Worm (Caenorhabditis elegans): Measurements from ENCODE around the gene C45B11.9.

Gene C45B11.9

DNA sequence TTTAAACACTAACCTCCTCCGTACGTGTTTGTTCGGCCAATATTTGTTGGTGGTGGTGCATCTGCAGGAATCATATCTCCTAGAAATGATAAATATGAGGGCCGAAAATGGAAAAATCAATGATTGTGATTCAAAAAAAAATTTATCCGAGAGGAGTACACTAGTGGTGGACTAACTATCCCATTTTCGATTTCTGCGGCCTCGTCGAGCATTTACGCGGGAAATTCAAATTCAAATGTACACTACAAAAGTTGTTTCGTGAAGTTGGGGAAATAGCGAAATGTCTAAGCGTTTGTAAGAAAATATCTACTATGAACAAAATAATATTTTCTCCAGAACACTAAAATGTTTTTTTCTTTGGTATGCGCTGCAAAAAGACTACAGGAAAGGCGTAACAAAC, 10.8 kb upstream of the C45B11.9 start (continued):
- TF ChIP-seq C04F5.9 (tag; optimal IDR thresholded peaks at IDR 0.05) (peak; percentile 72), lin-39 (tag; optimal IDR thresholded peaks at IDR 0.05) (peak; percentile 0)

DNA sequence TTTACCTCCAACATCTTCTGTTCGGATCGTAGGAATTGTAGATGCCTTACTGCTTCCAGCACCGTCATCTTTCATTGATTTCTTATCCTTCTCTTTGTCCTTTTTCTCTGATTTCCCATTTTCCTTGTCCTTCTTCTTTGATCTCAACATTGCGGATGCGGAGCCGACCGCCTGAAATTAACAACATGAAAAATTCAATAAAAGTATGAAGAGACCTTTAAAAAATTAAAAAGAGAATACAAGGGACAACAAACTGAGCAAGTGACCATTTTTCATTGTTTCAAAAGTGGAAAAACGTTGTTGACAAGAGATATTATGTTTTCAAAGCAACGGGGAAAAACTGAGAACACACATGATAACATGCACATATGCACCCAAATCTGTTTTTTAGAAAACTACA, 9.4 kb upstream of the C45B11.9 start:
- TF ChIP-seq lin-14 (GFP tag; optimal IDR thresholded peaks at IDR 0.05) = no peak
- TF ChIP-seq unc-98 (GFP tag; IDR thresholded peaks at IDR 0.05) = no peak
- TF ChIP-seq snpc-4 (tag; optimal IDR thresholded peaks at IDR 0.05) = no peak
- no peak for TF ChIP-seq ceh-8 (GFP tag; optimal IDR thresholded peaks at IDR 0.05)
- no peak for TF ChIP-seq lsy-2 (tag; optimal IDR thresholded peaks at IDR 0.05)
- TF ChIP-seq nhr-11 (tag; optimal IDR thresholded peaks at IDR 0.05) = no peak

DNA sequence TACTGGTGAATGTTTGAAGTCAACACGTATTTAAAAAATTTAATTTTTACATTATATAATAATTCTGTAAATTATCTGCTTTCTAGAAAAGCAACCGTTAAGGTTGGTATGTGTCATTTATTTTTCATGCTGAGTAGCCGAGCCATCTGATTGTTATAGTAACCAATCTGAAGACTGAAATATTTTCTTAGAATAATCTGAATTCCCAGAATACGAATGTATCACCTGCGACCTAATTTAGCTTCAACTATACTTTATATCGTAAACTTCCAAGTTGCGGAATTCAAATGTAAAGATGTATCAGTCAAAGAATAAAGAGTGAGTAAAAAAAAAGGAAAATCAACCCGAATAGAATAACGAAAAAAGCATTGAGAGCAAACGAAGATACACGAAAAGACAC, 6.9 kb upstream of the C45B11.9 start:
- TF ChIP-seq nhr-84 (tag; optimal IDR thresholded peaks at IDR 0.05) = no peak
- TF ChIP-seq dsc-1 (tag; optimal IDR thresholded peaks at IDR 0.05) = no peak
- no peak for TF ChIP-seq lin-14 (GFP tag; optimal IDR thresholded peaks at IDR 0.05)
- no peak for TF ChIP-seq ceh-8 (GFP tag; optimal IDR thresholded peaks at IDR 0.05)
- TF ChIP-seq nhr-19 (GFP tag; conservative IDR thresholded peaks at IDR 0.05) = no peak
- TF ChIP-seq fkh-4 (tag; optimal IDR thresholded peaks at IDR 0.05; ENCODE audit: borderline replicate concordance) = no peak
- peak; percentile 42 for TF ChIP-seq nhr-71 (tag; optimal IDR thresholded peaks at IDR 0.05)
- TF ChIP-seq lin-35 (GFP tag; optimal IDR thresholded peaks at IDR 0.05) = no peak
- TF ChIP-seq ama-1 (optimal IDR thresholded peaks at IDR 0.05) = no peak
- no peak for TF ChIP-seq nhr-28 (tag; optimal IDR thresholded peaks at IDR 0.05)
- no peak for TF ChIP-seq ztf-4 (tag; optimal IDR thresholded peaks at IDR 0.05)
- no peak for TF ChIP-seq unc-98 (GFP tag; IDR thresholded peaks at IDR 0.05)
- TF ChIP-seq swsn-7 (tag; optimal IDR thresholded peaks at IDR 0.05) = no peak
- TF ChIP-seq pag-3 (tag; optimal IDR thresholded peaks at IDR 0.05; ENCODE audit: borderline replicate concordance, insufficient read depth) = no peak
- TF ChIP-seq nhr-85 (tag) = no peak
- no peak for TF ChIP-seq C04F5.9 (tag; optimal IDR thresholded peaks at IDR 0.05)
- no peak for TF ChIP-seq mef-2 (tag; optimal IDR thresholded peaks at IDR 0.05)
- peak; percentile 34 for TF ChIP-seq nhr-47 (tag; optimal IDR thresholded peaks at IDR 0.05)
- no peak for TF ChIP-seq snu-23 (GFP tag; optimal IDR thresholded peaks at IDR 0.05)
- no peak for TF ChIP-seq ets-5 (GFP tag; IDR thresholded peaks at IDR 0.05)
- peak; percentile 47 for TF ChIP-seq fkh-8 (tag; optimal IDR thresholded peaks at IDR 0.05)
- TF ChIP-seq dpl-1 (GFP tag; optimal IDR thresholded peaks at IDR 0.05) = no peak
- no peak for TF ChIP-seq sptf-1 (tag; optimal IDR thresholded peaks at IDR 0.05)
- no peak for TF ChIP-seq mdl-1 (tag; optimal IDR thresholded peaks at IDR 0.05)
- TF ChIP-seq snpc-4 (tag; optimal IDR thresholded peaks at IDR 0.05) = no peak
- TF ChIP-seq ces-1 (GFP tag; optimal IDR thresholded peaks at IDR 0.05) = no peak
- no peak for TF ChIP-seq ceh-88 (GFP tag; IDR thresholded peaks at IDR 0.05)
- TF ChIP-seq nhr-77 (tag; optimal IDR thresholded peaks at IDR 0.05) = no peak
- no peak for TF ChIP-seq C34B4.2 (tag; optimal IDR thresholded peaks at IDR 0.05)
- TF ChIP-seq nhr-237 (tag; optimal IDR thresholded peaks at IDR 0.05) = no peak
- TF ChIP-seq mab-9 (GFP tag; IDR thresholded peaks at IDR 0.05) = no peak
- TF ChIP-seq fkh-10 (GFP tag; optimal IDR thresholded peaks at IDR 0.05) = peak; percentile 2
- no peak for TF ChIP-seq grh-1 (GFP tag; IDR thresholded peaks at IDR 0.05)
- no peak for TF ChIP-seq lin-13 (GFP tag; optimal IDR thresholded peaks at IDR 0.05)
- no peak for TF ChIP-seq fos-1 (tag; optimal IDR thresholded peaks at IDR 0.05)
- TF ChIP-seq egl-27 (tag; optimal IDR thresholded peaks at IDR 0.05) = no peak
- TF ChIP-seq unc-86 (tag; optimal IDR thresholded peaks at IDR 0.05) = no peak
- no peak for TF ChIP-seq nhr-12 (tag; optimal IDR thresholded peaks at IDR 0.05)
- TF ChIP-seq efl-3 (GFP tag; optimal IDR thresholded peaks at IDR 0.05) = no peak
- no peak for TF ChIP-seq ztf-11 (tag; optimal IDR thresholded peaks at IDR 0.05)
- TF ChIP-seq hlh-4 (tag; optimal IDR thresholded peaks at IDR 0.05) = peak; percentile 94
